Worm (Caenorhabditis elegans) whole organism, late embryonic: ENCODE measurements around the gene C06A6.4.
A peak's percentile ranks its signal among the peaks of the same experiment; 100 is the strongest.

Experiments
- C08G9.2 ChIP-seq: sonication (generic microtip); optimal IDR thresholded peaks from 2 replicates; lab custom pipeline; 2016; ENCODE audit warnings: mild to moderate bottlenecking, missing genetic modification characterization, moderate library complexity, missing compliant biosample characterization
- C38D4.7 ChIP-seq: fragments of 200-800 bp; sonication (Bioruptor generic); optimal IDR thresholded peaks from 2 replicates; lab custom pipeline; 2018; ENCODE audit warnings: mild to moderate bottlenecking, missing genetic modification characterization, moderate library complexity, missing compliant biosample characterization
- K02D7.2 ChIP-seq: sonication (generic microtip); optimal IDR thresholded peaks from 2 replicates; lab custom pipeline; 2017; ENCODE audit warnings: mild to moderate bottlenecking, missing genetic modification characterization, missing compliant biosample characterization
- ama-1 ChIP-seq: fragments of 150-350 bp; optimal IDR thresholded peaks from 2 replicates; lab custom pipeline; 2014
- ceh-14 ChIP-seq: sonication (generic microtip); optimal IDR thresholded peaks from 2 replicates; lab custom pipeline; 2016; ENCODE audit warnings: missing genotype, missing genetic modification characterization, missing compliant biosample characterization
- ceh-19 ChIP-seq: fragments of 200-800 bp; sonication (Bioruptor generic); optimal IDR thresholded peaks from 2 replicates; lab custom pipeline; 2018; ENCODE audit warnings: mild to moderate bottlenecking, missing genetic modification characterization, missing compliant biosample characterization
- ceh-30 ChIP-seq: fragments of 150-350 bp; optimal IDR thresholded peaks from 2 replicates; lab custom pipeline; 2014; ENCODE audit warnings: missing biosample characterization, missing genetic modification characterization
- ceh-31 ChIP-seq: sonication (generic microtip); optimal IDR thresholded peaks from 2 replicates; lab custom pipeline; 2016; ENCODE audit warnings: missing genetic modification characterization, missing compliant biosample characterization
- ceh-6 ChIP-seq: fragments of 200-800 bp; sonication (Bioruptor generic); optimal IDR thresholded peaks from 2 replicates; lab custom pipeline; 2018; ENCODE audit warnings: mild to moderate bottlenecking, missing genetic modification characterization, missing compliant biosample characterization
- che-1 ChIP-seq: sonication (generic microtip); optimal IDR thresholded peaks from 2 replicates; lab custom pipeline; 2016; ENCODE audit warnings: mild to moderate bottlenecking, missing genetic modification characterization, missing compliant biosample characterization
- elt-4 ChIP-seq: sonication (generic microtip); optimal IDR thresholded peaks from 2 replicates; lab custom pipeline; 2016; ENCODE audit warnings: missing genetic modification characterization, missing compliant biosample characterization
- ets-4 ChIP-seq: sonication (generic microtip); optimal IDR thresholded peaks from 2 replicates; lab custom pipeline; 2016; ENCODE audit warnings: missing genetic modification characterization, missing compliant biosample characterization
- fkh-10 ChIP-seq: fragments of 150-350 bp; optimal IDR thresholded peaks from 2 replicates; lab custom pipeline; 2014; ENCODE audit warnings: missing biosample characterization, missing genetic modification reagents, missing genetic modification characterization
- fkh-6 ChIP-seq: sonication (generic microtip); optimal IDR thresholded peaks from 2 replicates; lab custom pipeline; 2016; ENCODE audit warnings: missing genetic modification characterization, missing compliant biosample characterization
- gmeb-2 ChIP-seq: sonication (generic microtip); optimal IDR thresholded peaks from 2 replicates; lab custom pipeline; 2016; ENCODE audit warnings: missing genetic modification characterization, inconsistent platforms, missing compliant biosample characterization
- hlh-13 ChIP-seq: fragments of 200-800 bp; sonication (Bioruptor generic); optimal IDR thresholded peaks from 2 replicates; lab custom pipeline; 2018; ENCODE audit warnings: mild to moderate bottlenecking, missing genetic modification characterization, missing compliant biosample characterization
- hlh-15 ChIP-seq: sonication (generic microtip); optimal IDR thresholded peaks from 2 replicates; lab custom pipeline; 2016; ENCODE audit warnings: missing genetic modification characterization, missing compliant biosample characterization
- hlh-30 ChIP-seq: sonication (generic microtip); optimal IDR thresholded peaks from 2 replicates; lab custom pipeline; 2017; ENCODE audit warnings: antibody characterized with exemption, missing genetic modification characterization, missing compliant biosample characterization; ENCODE audit not compliant: insufficient read depth
- lim-6 ChIP-seq: sonication (generic microtip); optimal IDR thresholded peaks from 2 replicates; lab custom pipeline; 2016; ENCODE audit warnings: missing genetic modification characterization, missing compliant biosample characterization
- madf-2 ChIP-seq: sonication (generic microtip); optimal IDR thresholded peaks from 2 replicates; lab custom pipeline; 2017; ENCODE audit warnings: missing genetic modification characterization, missing compliant biosample characterization
- nfya-1 ChIP-seq: sonication (generic microtip); optimal IDR thresholded peaks from 2 replicates; lab custom pipeline; 2017; ENCODE audit warnings: missing genetic modification characterization, mild to moderate bottlenecking, missing compliant biosample characterization, antibody characterized with exemption, moderate library complexity
- nhr-11 ChIP-seq: fragments of 150-350 bp; optimal IDR thresholded peaks from 2 replicates; lab custom pipeline; 2014; ENCODE audit warnings: missing biosample characterization, missing genetic modification characterization
- odd-2 ChIP-seq: sonication (generic microtip); optimal IDR thresholded peaks from 2 replicates; lab custom pipeline; 2017; ENCODE audit warnings: antibody characterized with exemption, mild to moderate bottlenecking, missing genetic modification characterization, missing compliant biosample characterization
- pag-3 ChIP-seq: sonication (generic microtip); optimal IDR thresholded peaks from 2 replicates; lab custom pipeline; 2016; ENCODE audit warnings: missing compliant biosample characterization, missing genetic modification characterization, borderline replicate concordance
- pat-9 ChIP-seq: fragments of 200-800 bp; sonication (Bioruptor generic); optimal IDR thresholded peaks from 2 replicates; lab custom pipeline; 2018; ENCODE audit warnings: mild to moderate bottlenecking, missing genetic modification characterization, moderate library complexity, missing compliant biosample characterization
- pax-1 ChIP-seq: fragments of 150-350 bp; optimal IDR thresholded peaks from 2 replicates; lab custom pipeline; 2014; ENCODE audit warnings: missing biosample characterization, missing genetic modification characterization
- pqm-1 ChIP-seq: sonication (generic microtip); optimal IDR thresholded peaks from 2 replicates; lab custom pipeline; 2016; ENCODE audit warnings: missing genetic modification characterization, missing compliant biosample characterization
- ref-2 ChIP-seq: sonication (generic microtip); optimal IDR thresholded peaks from 2 replicates; lab custom pipeline; 2016; ENCODE audit warnings: missing genetic modification characterization, missing compliant biosample characterization
- rnt-1 ChIP-seq: sonication (generic microtip); optimal IDR thresholded peaks from 2 replicates; lab custom pipeline; 2016; ENCODE audit warnings: missing genetic modification characterization, missing compliant biosample characterization
- sdc-2 ChIP-seq: sonication (generic microtip); optimal IDR thresholded peaks from 2 replicates; lab custom pipeline; 2016; ENCODE audit warnings: missing genotype, missing genetic modification characterization, missing compliant biosample characterization
- sox-4 ChIP-seq: sonication (generic microtip); optimal IDR thresholded peaks from 2 replicates; lab custom pipeline; 2017; ENCODE audit warnings: mild to moderate bottlenecking, missing genetic modification characterization, inconsistent platforms, missing compliant biosample characterization
- syd-9 ChIP-seq: sonication (generic microtip); optimal IDR thresholded peaks from 2 replicates; lab custom pipeline; 2016; ENCODE audit warnings: mild to moderate bottlenecking, missing genetic modification characterization, moderate library complexity, missing compliant biosample characterization
- ttx-3 ChIP-seq: sonication (generic microtip); optimal IDR thresholded peaks from 2 replicates; lab custom pipeline; 2016; ENCODE audit warnings: missing genetic modification reagents, missing genetic modification characterization, missing compliant biosample characterization
- unc-42 ChIP-seq: sonication (generic microtip); optimal IDR thresholded peaks from 2 replicates; lab custom pipeline; 2016; ENCODE audit warnings: missing genotype, missing genetic modification characterization, missing compliant biosample characterization
- unc-86 ChIP-seq: sonication (generic microtip); optimal IDR thresholded peaks from 2 replicates; lab custom pipeline; 2016; ENCODE audit warnings: missing genetic modification characterization, missing compliant biosample characterization
- ztf-16 ChIP-seq: sonication (generic microtip); optimal IDR thresholded peaks from 2 replicates; lab custom pipeline; 2017; ENCODE audit warnings: missing genetic modification characterization, missing compliant biosample characterization

The C06A6.4 gene

ce11 chrIV:7816402-7817102 lies 12.5 kb downstream of the C06A6.4 start (continued):
- TF ChIP-seq ttx-3 (tag; lab: Kevin White, UChicago) (no peak), ceh-14 (tag; lab: Kevin White, UChicago) (peak; percentile 6), C08G9.2 (peak; percentile 81), pax-1 (tag; lab: Kevin White, UChicago) (no peak), pag-3 (no peak), sdc-2 (no peak), ceh-19 (no peak), fkh-10 (GFP tag; lab: Kevin White, UChicago) (no peak), odd-2 (tag; lab: Kevin White, UChicago) (no peak), hlh-13 (GFP tag; lab: Kevin White, UChicago) (no peak), ceh-30 (tag; lab: Kevin White, UChicago) (no peak), gmeb-2 (tag; lab: Kevin White, UChicago) (no peak), elt-4 (no peak), unc-42 (tag; lab: Kevin White, UChicago) (no peak), madf-2 (no peak), fkh-6 (tag; lab: Kevin White, UChicago) (no peak), ztf-16 (tag; lab: Kevin White, UChicago) (no peak), ama-1 (lab: Kevin White, UChicago) (no peak), ets-4 (peak; percentile 58), nhr-11 (tag; lab: Kevin White, UChicago) (no peak)

- TF ChIP-seq rnt-1 (tag; lab: Kevin White, UChicago), result no peak
- TF ChIP-seq sdc-2, result no peak
- TF ChIP-seq unc-42 (tag; lab: Kevin White, UChicago), result peak; percentile 78
- TF ChIP-seq nfya-1 (tag; lab: Kevin White, UChicago), result peak; percentile 31
- TF ChIP-seq hlh-30 (tag; lab: Kevin White, UChicago), result peak; percentile 68
- TF ChIP-seq, all 69 proteins: peak for 3
Measured at ce11 chrIV:7815683-7816183, 13.4 kb downstream of the C06A6.4 start, which contains the start of gene cdgs-1. Gene cdgs-1 (minus strand): TSS chrIV:7815733.

ce11 chrIV:7812709-7813108 lies 16.4 kb downstream of the C06A6.4 start, which contains the start of gene zgpa-1:
Gene zgpa-1 (minus strand): TSS chrIV:7812809.
- no peak for TF ChIP-seq nhr-11 (tag; lab: Kevin White, UChicago)
- no peak for TF ChIP-seq che-1 (tag; lab: Kevin White, UChicago)
- TF ChIP-seq K02D7.2 (tag; lab: Kevin White, UChicago), result no peak
- TF ChIP-seq hlh-13 (GFP tag; lab: Kevin White, UChicago), result no peak
- no peak for TF ChIP-seq fkh-6 (tag; lab: Kevin White, UChicago)
- TF ChIP-seq lim-6, result no peak
- TF ChIP-seq ama-1 (lab: Kevin White, UChicago), result no peak
- TF ChIP-seq syd-9 (tag; lab: Kevin White, UChicago), result no peak
- no peak for TF ChIP-seq ref-2 (tag; lab: Kevin White, UChicago)
- no peak for TF ChIP-seq pqm-1
- TF ChIP-seq hlh-15 (tag; lab: Kevin White, UChicago), result no peak
- TF ChIP-seq ceh-31 (tag; lab: Kevin White, UChicago), result no peak
- TF ChIP-seq ceh-6 (GFP tag; lab: Kevin White, UChicago), result no peak
- TF ChIP-seq, all 69 proteins: peak for 0

- TF ChIP-seq pat-9 (tag; lab: Kevin White, UChicago) (no peak), C38D4.7 (no peak), odd-2 (tag; lab: Kevin White, UChicago) (no peak), unc-42 (tag; lab: Kevin White, UChicago) (no peak), ref-2 (tag; lab: Kevin White, UChicago) (no peak), unc-86 (tag; lab: Kevin White, UChicago) (no peak), sox-4 (tag; lab: Kevin White, UChicago) (no peak)
Measured at ce11 chrIV:7808583-7808982, 20.5 kb downstream of the C06A6.4 start, which contains the start of gene C33H5.1. Gene C33H5.1 (plus strand): TSS chrIV:7808912.
